Worm (Caenorhabditis elegans): ENCODE results near the gene F21C10.5.

Gene F21C10.5

DNA sequence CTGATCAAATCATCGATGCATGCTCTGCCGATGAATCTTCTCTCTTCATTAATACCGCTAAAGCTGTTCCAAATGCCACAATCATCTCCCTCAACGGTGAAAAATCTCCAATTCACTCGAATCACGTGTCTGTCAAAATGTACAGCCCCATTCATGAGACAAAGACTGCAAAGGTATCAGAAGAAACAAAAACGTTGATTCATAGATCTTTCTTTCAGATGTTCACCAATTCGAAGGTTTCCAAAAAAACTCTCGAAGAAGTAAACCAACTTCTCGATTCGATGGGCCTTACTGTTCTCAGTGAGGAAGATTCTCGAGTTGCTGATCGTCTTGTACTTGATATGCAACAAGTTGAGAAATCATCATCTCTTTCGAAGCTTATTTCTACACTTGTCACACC, 28.8 kb upstream of the F21C10.5 start (continued):
- 0 out of 2 replicates have a peak, but pooled peaks have one; percentile 10 for TF ChIP-seq Y53G8AR.9 (GFP tag; conservative IDR thresholded peaks at IDR 0.05)
- no peak for TF ChIP-seq ceh-40 (GFP tag; IDR thresholded peaks at IDR 0.05)
- TF ChIP-seq F33H1.4 (GFP tag; IDR thresholded peaks at IDR 0.05), result no peak
- TF ChIP-seq attf-5 (GFP tag; optimal IDR thresholded peaks at IDR 0.05), result no peak
- TF ChIP-seq madf-8 (GFP tag; conservative IDR thresholded peaks at IDR 0.05), result no peak
- peak; percentile 23; the same call in 1 of the 2 replicates for TF ChIP-seq nfyb-1 (GFP tag; IDR thresholded peaks at IDR 0.05)
- peak; percentile 12; the same call in 1 of the 2 replicates for TF ChIP-seq B0336.3 (GFP tag; IDR thresholded peaks at IDR 0.05)
- no peak for TF ChIP-seq lin-54 (GFP tag; optimal IDR thresholded peaks at IDR 0.05)
- TF ChIP-seq lin-35 (GFP tag; optimal IDR thresholded peaks at IDR 0.05), result no peak
- no peak for TF ChIP-seq athp-1 (tag; optimal IDR thresholded peaks at IDR 0.05)
- TF ChIP-seq nfya-1 (tag; optimal IDR thresholded peaks at IDR 0.05; ENCODE audit: borderline replicate concordance, insufficient read depth), result no peak
- no peak for TF ChIP-seq cebp-2 (GFP tag; IDR thresholded peaks at IDR 0.05)
- TF ChIP-seq ztf-6 (GFP tag; IDR thresholded peaks at IDR 0.05), result no peak
- no peak for TF ChIP-seq ets-4 (GFP tag; optimal IDR thresholded peaks at IDR 0.05)
- no peak for TF ChIP-seq K12H6.12 (tag; optimal IDR thresholded peaks at IDR 0.05)
- no peak for TF ChIP-seq lin-26 (GFP tag; IDR thresholded peaks at IDR 0.05)
- no peak for TF ChIP-seq aptf-2 (GFP tag; conservative IDR thresholded peaks at IDR 0.05)
- TF ChIP-seq egl-44 (GFP tag; IDR thresholded peaks at IDR 0.05), result no peak
- TF ChIP-seq let-526 (GFP tag; IDR thresholded peaks at IDR 0.05), result no peak
- TF ChIP-seq nhr-120 (GFP tag; IDR thresholded peaks at IDR 0.05), result no peak

ce11 chrV:9097213-9097612, 28.2 kb upstream of the F21C10.5 start:
- TF ChIP-seq ztf-3 (GFP tag; optimal IDR thresholded peaks at IDR 0.05) (no peak), cebp-1 (GFP tag; IDR thresholded peaks at IDR 0.05) (no peak), cebp-1 (tag; optimal IDR thresholded peaks at IDR 0.05) (peak; percentile 57), ama-1 (optimal IDR thresholded peaks at IDR 0.05) (peak; percentile 38), ama-1 (GFP tag; optimal IDR thresholded peaks at IDR 0.05) (no peak), C06A6.2 (GFP tag; conservative IDR thresholded peaks at IDR 0.05) (0 out of 2 replicates have a peak, but pooled peaks have one; percentile 11), F10E7.11 (tag; optimal IDR thresholded peaks at IDR 0.05) (no peak), T07F8.4 (tag; optimal IDR thresholded peaks at IDR 0.05) (no peak), ceh-27 (GFP tag; optimal IDR thresholded peaks at IDR 0.05) (no peak), B0336.3 (GFP tag; IDR thresholded peaks at IDR 0.05) (peak; percentile 27; the same call in 1 of the 2 replicates), tlf-1 (GFP tag; optimal IDR thresholded peaks at IDR 0.05) (peak; percentile 14), K12H6.12 (tag; optimal IDR thresholded peaks at IDR 0.05) (no peak), ceh-100 (GFP tag; IDR thresholded peaks at IDR 0.05) (no peak), Y53G8AR.9 (GFP tag; conservative IDR thresholded peaks at IDR 0.05) (peak; percentile 38; the same call in 1 of the 2 replicates), pha-4 (tag; optimal IDR thresholded peaks at IDR 0.05) (peak; percentile 63), ekl-4 (GFP tag; IDR thresholded peaks at IDR 0.05) (0 out of 2 replicates have a peak, but pooled peaks have one; percentile 27), lin-35 (GFP tag; optimal IDR thresholded peaks at IDR 0.05) (no peak), pbrm-1 (GFP tag; IDR thresholded peaks at IDR 0.05) (no peak), Y79H2A.3 (GFP tag; conservative IDR thresholded peaks at IDR 0.05) (0 out of 2 replicates have a peak, but pooled peaks have one; percentile 35), tbp1 (GFP tag; optimal IDR thresholded peaks at IDR 0.05) (peak; percentile 12), nfyb-1 (GFP tag; IDR thresholded peaks at IDR 0.05) (peak; percentile 28; the same call in 1 of the 2 replicates), hsf-1 (GFP tag; IDR thresholded peaks at IDR 0.05) (peak; percentile 20; the same call in 1 of the 2 replicates), mes-4 (tag; optimal IDR thresholded peaks at IDR 0.05) (no peak)

Data from whole organism, young adult.